Worm (Caenorhabditis elegans): ENCODE measurements around the gene cpna-3.
A peak's percentile ranks its signal among the peaks of the same experiment; 100 is the strongest.

The cpna-3 gene

DNA sequence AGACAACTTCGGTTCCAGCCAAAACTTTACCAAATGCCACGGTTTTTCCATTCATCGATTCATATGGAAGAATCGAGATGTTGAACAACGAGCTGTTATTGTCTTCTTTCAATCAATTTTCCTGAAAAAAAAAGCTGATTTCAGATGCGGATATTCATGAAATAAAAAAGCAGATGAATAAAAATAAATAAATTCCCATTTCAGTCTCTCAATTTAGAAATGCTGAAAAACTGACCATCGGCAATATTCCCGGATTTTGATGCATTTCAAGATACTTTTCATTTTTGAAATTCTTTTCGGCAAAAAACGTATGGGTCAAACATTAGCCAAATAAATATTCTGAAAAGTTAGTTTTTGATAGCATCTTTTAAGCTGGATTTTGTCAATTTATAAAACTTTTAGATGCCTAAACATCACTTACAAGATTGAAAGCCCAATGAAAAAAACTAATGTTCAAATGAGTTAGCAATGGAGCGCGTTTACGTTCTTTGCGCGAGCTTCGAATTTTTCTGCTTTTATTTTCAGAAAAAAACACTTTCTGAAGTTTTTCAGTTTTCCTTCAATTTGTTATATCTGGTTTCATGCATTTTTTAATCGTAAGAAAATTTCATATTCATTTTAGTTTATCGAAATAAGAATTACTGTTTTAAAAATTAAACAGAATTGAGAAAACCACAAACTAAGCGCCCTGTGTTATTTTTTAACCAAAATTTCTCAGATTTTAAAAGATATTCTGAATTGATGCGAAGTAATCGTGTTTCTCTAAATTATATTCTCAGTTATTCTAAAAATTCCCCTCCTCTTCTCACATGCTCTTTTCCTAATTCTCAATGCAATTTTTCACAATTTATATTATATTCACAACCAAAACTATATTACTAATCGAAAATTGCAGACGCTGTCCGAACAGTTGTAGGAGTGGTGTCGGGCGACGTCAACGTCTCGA lies 7.7 kb downstream of the cpna-3 start, which contains the start of the genes C01F6.14 and fem-3:
Gene C01F6.14 (minus strand): TSS at position 51 of the 946 bp plus-strand sequence.
Gene fem-3 (plus strand): TSS at position 896 of the 946 bp plus-strand sequence.
- TF ChIP-seq nhr-12 (tag; optimal IDR thresholded peaks at IDR 0.05): no peak
- TF ChIP-seq nhr-28 (tag; optimal IDR thresholded peaks at IDR 0.05): no peak
- peak; percentile 6 for TF ChIP-seq mab-5 (tag; optimal IDR thresholded peaks at IDR 0.05)
- no peak for TF ChIP-seq lin-32 (GFP tag; optimal IDR thresholded peaks at IDR 0.05)
- no peak for TF ChIP-seq nhr-76 (tag; optimal IDR thresholded peaks at IDR 0.05)
- no peak for TF ChIP-seq sem-2 (GFP tag; optimal IDR thresholded peaks at IDR 0.05)
- TF ChIP-seq blmp-1 (tag; optimal IDR thresholded peaks at IDR 0.05): no peak

DNA sequence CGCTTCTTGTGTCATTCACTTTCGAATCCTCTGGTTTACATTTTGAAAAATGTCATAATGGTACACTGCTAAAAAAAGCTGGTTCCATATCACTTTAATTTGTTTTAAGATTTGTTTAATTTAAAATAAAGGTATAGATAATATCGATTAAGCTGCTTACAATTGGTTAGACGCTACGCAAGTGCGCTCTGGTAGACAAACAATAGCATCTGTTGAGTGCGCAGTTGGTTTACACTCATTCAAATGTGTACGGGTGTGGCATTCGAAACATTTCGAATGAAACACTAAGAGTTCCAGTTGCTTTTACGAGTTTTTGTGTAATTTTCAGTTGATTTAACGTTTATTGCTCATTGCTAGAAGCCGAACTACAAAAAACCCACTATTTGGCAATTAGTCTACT lies 10.8 kb downstream of the cpna-3 start:
- TF ChIP-seq nhr-237 (tag; optimal IDR thresholded peaks at IDR 0.05) (peak; percentile 48), lin-13 (tag; optimal IDR thresholded peaks at IDR 0.05) (peak; percentile 32), hlh-1 (tag; optimal IDR thresholded peaks at IDR 0.05) (peak; percentile 100), M03D4.4 (tag; optimal IDR thresholded peaks at IDR 0.05) (no peak), ceh-83 (GFP tag; optimal IDR thresholded peaks at IDR 0.05) (no peak), elt-3 (tag; optimal IDR thresholded peaks at IDR 0.05) (no peak), unc-62 (GFP tag; optimal IDR thresholded peaks at IDR 0.05) (peak; percentile 4), sptf-1 (tag; optimal IDR thresholded peaks at IDR 0.05) (no peak), snpc-4 (tag; optimal IDR thresholded peaks at IDR 0.05) (no peak), elt-1 (tag; optimal IDR thresholded peaks at IDR 0.05; ENCODE audit: borderline replicate concordance, insufficient read depth) (no peak), drap-1 (GFP tag; optimal IDR thresholded peaks at IDR 0.05) (no peak), mep-1 (tag; optimal IDR thresholded peaks at IDR 0.05) (peak; percentile 83), pha-4 (tag; optimal IDR thresholded peaks at IDR 0.05) (peak; percentile 77), bed-3 (GFP tag; optimal IDR thresholded peaks at IDR 0.05) (no peak), ceh-43 (GFP tag; optimal IDR thresholded peaks at IDR 0.05) (no peak), nhr-2 (tag; optimal IDR thresholded peaks at IDR 0.05) (no peak), ztf-11 (tag; optimal IDR thresholded peaks at IDR 0.05) (no peak), ces-1 (GFP tag; optimal IDR thresholded peaks at IDR 0.05) (peak; percentile 52), lsy-2 (tag; optimal IDR thresholded peaks at IDR 0.05) (peak; percentile 24), lin-32 (GFP tag; optimal IDR thresholded peaks at IDR 0.05) (peak; percentile 46), mab-5 (tag; optimal IDR thresholded peaks at IDR 0.05) (no peak), nhr-28 (tag; optimal IDR thresholded peaks at IDR 0.05) (no peak), ceh-39 (tag; optimal IDR thresholded peaks at IDR 0.05) (peak; percentile 50), unc-120 (tag; optimal IDR thresholded peaks at IDR 0.05; ENCODE audit: poor library complexity, severe bottlenecking) (peak; percentile 27), zip-8 (tag; optimal IDR thresholded peaks at IDR 0.05) (no peak), ham-2 (GFP tag; optimal IDR thresholded peaks at IDR 0.05) (peak; percentile 80), nhr-12 (tag; optimal IDR thresholded peaks at IDR 0.05) (no peak), mls-2 (tag; optimal IDR thresholded peaks at IDR 0.05) (no peak), cnd-1 (tag; optimal IDR thresholded peaks at IDR 0.05) (peak; percentile 17)

DNA sequence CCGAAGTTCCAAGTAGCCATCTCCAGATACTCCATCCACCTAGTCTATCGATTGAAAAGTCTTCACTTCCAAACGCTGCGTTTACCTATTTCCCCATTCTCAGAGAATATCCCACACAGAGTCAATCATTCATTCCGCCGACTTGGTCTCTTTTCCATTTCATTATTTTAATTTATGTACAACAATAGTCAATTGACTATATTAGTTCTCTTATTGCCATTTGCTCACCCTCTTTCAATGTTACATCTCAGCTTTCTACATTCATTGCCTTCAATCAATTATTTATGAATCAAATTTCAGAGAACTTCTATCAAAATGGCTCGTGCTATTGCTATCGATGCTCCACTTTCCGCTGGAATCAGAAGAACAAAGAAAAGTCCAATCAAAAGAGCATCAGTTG lies 12.0 kb downstream of the cpna-3 start, which contains the start of gene aly-1:
Gene aly-1 (plus strand): TSS at position 301 of the 400 bp plus-strand sequence.
- TF ChIP-seq lin-32 (GFP tag; optimal IDR thresholded peaks at IDR 0.05) (no peak), nhr-12 (tag; optimal IDR thresholded peaks at IDR 0.05) (no peak), elt-3 (tag; optimal IDR thresholded peaks at IDR 0.05) (no peak), blmp-1 (tag; optimal IDR thresholded peaks at IDR 0.05) (no peak), nhr-237 (tag; optimal IDR thresholded peaks at IDR 0.05) (no peak), pha-4 (tag; optimal IDR thresholded peaks at IDR 0.05) (no peak), snpc-4 (tag; optimal IDR thresholded peaks at IDR 0.05) (no peak), cnd-1 (tag; optimal IDR thresholded peaks at IDR 0.05) (no peak), mab-5 (tag; optimal IDR thresholded peaks at IDR 0.05) (no peak), ztf-11 (tag; optimal IDR thresholded peaks at IDR 0.05) (no peak), sem-2 (GFP tag; optimal IDR thresholded peaks at IDR 0.05) (no peak), ces-1 (GFP tag; optimal IDR thresholded peaks at IDR 0.05) (no peak), unc-120 (tag; optimal IDR thresholded peaks at IDR 0.05; ENCODE audit: poor library complexity, severe bottlenecking) (no peak), unc-62 (GFP tag; optimal IDR thresholded peaks at IDR 0.05) (no peak), nhr-28 (tag; optimal IDR thresholded peaks at IDR 0.05) (no peak), ceh-83 (GFP tag; optimal IDR thresholded peaks at IDR 0.05) (no peak), M03D4.4 (tag; optimal IDR thresholded peaks at IDR 0.05) (no peak), tbx-8 (GFP tag; optimal IDR thresholded peaks at IDR 0.05) (no peak)

All from whole organism, mixed stage, embryonic.